Worm (Caenorhabditis elegans) whole organism, midembryonic: ENCODE results near the gene F45B8.5.

ENCODE experiments used
- T22C8.4 ChIP-seq: fragments of 200-800 bp; sonication (Bioruptor generic); IDR thresholded peaks from 2 replicates; pipeline ENCODE4 v1.3.6; 2022; ENCODE audit warnings: missing genetic modification characterization, missing compliant biosample characterization
- cog-1 ChIP-seq: sonication (generic microtip); optimal IDR thresholded peaks from 2 replicates; lab custom pipeline; 2016; ENCODE audit warnings: missing genetic modification characterization, missing compliant biosample characterization
- flt-1 ChIP-seq: fragments of 200-800 bp; sonication (Bioruptor generic); IDR thresholded peaks from 2 replicates; pipeline ENCODE4 v1.3.6; 2022; ENCODE audit warnings: missing genetic modification characterization, missing compliant biosample characterization
- klf-2 ChIP-seq: fragments of 200-800 bp; sonication (Bioruptor generic); conservative IDR thresholded peaks from 2 replicates; pipeline ENCODE4 v1.3.6; 2022; ENCODE audit warnings: missing genetic modification reagents, missing genetic modification characterization, missing compliant biosample characterization
- med-1 ChIP-seq: sonication (generic microtip); optimal IDR thresholded peaks from 2 replicates; lab custom pipeline; 2017; ENCODE audit warnings: missing genetic modification characterization, mild to moderate bottlenecking, missing compliant biosample characterization, antibody characterized with exemption, missing genetic modification reagents; ENCODE audit not compliant: insufficient read depth
- ref-1 ChIP-seq: fragments of 200-800 bp; sonication (Bioruptor generic); conservative IDR thresholded peaks from 2 replicates; pipeline ENCODE4 v1.3.6; 2022; ENCODE audit warnings: missing genetic modification reagents, missing genetic modification characterization, missing compliant biosample characterization
- tab-1 ChIP-seq: fragments of 200-800 bp; sonication (Bioruptor generic); IDR thresholded peaks from 2 replicates; pipeline ENCODE4 v1.3.6; 2022; ENCODE audit warnings: missing genetic modification characterization, missing compliant biosample characterization
- ztf-23 ChIP-seq: fragments of 200-800 bp; sonication (Bioruptor generic); IDR thresholded peaks from 2 replicates; pipeline ENCODE4 v1.3.6; 2022; ENCODE audit warnings: missing genetic modification reagents, missing genetic modification characterization, missing compliant biosample characterization
- ztf-29 ChIP-seq: fragments of 200-800 bp; sonication (Bioruptor generic); IDR thresholded peaks from 2 replicates; pipeline ENCODE4 v1.3.6; 2022; ENCODE audit warnings: missing genetic modification reagents, missing genetic modification characterization, missing compliant biosample characterization

- no peak for TF ChIP-seq cog-1 (tag; lab: Kevin White, UChicago)
- no peak for TF ChIP-seq tab-1 (GFP tag; lab: Robert Waterston, UW)
- TF ChIP-seq T22C8.4 (GFP tag; lab: Robert Waterston, UW): no peak
- no peak for TF ChIP-seq flt-1 (GFP tag; lab: Robert Waterston, UW)
- TF ChIP-seq ztf-29 (GFP tag; lab: Robert Waterston, UW): no peak
- no peak for TF ChIP-seq ref-1 (GFP tag; lab: Robert Waterston, UW)
- TF ChIP-seq klf-2: no peak
- TF ChIP-seq med-1 (GFP tag; lab: Kevin White, UChicago): no peak
- TF ChIP-seq ztf-23: no peak
Observed at ce11 chrX:14951797-14952196, 14.1 kb upstream of the F45B8.5 start.
